Fruit fly (Drosophila melanogaster) whole organism, embryonic: ENCODE measurements around the gene CG11596.

Experiments used
- BtbVII ChIP-seq: fragments of 200-800 bp; sonication (Bioruptor generic); optimal IDR thresholded peaks from 3 replicates; lab custom pipeline; 2017; ENCODE audit warnings: missing biosample characterization, mild to moderate bottlenecking, missing genetic modification characterization
- CG10431 ChIP-seq: fragments of 200-800 bp; sonication (Bioruptor generic); optimal IDR thresholded peaks from 3 replicates; lab custom pipeline; 2018; ENCODE audit warnings: missing biosample characterization, mild to moderate bottlenecking, missing genetic modification characterization
- CG11085 ChIP-seq: fragments of 200-800 bp; sonication (Bioruptor generic); IDR thresholded peaks from 2 replicates; pipeline ENCODE4 v1.3.6; 2022; ENCODE audit warnings: missing biosample characterization, missing genetic modification characterization
- CG11456 ChIP-seq: fragments of 200-800 bp; sonication (Bioruptor generic); IDR thresholded peaks from 3 replicates; pipeline ENCODE4 v1.3.6; 2022; ENCODE audit warnings: missing biosample characterization, missing genetic modification characterization
- CG11560 ChIP-seq: fragments of 200-800 bp; sonication (Bioruptor generic); IDR thresholded peaks from 3 replicates; pipeline ENCODE4 v1.3.6; 2022; ENCODE audit warnings: missing biosample characterization, missing genetic modification characterization
- CG15479 ChIP-seq: fragments of 200-800 bp; sonication (Bioruptor generic); optimal IDR thresholded peaks from 3 replicates; lab custom pipeline; 2019; ENCODE audit warnings: missing biosample characterization, mild to moderate bottlenecking, missing genetic modification characterization, moderate library complexity
- CG15696 ChIP-seq: fragments of 200-800 bp; sonication (Bioruptor generic); optimal IDR thresholded peaks from 2 replicates; lab custom pipeline; 2019; ENCODE audit warnings: missing biosample characterization, mild to moderate bottlenecking, missing genetic modification characterization, moderate library complexity
- CG17361 ChIP-seq: fragments of 200-800 bp; sonication (Bioruptor generic); IDR thresholded peaks from 3 replicates; pipeline ENCODE4 v1.3.6; 2022; ENCODE audit warnings: missing biosample characterization, missing genetic modification characterization
- CG17385 ChIP-seq: fragments of 200-800 bp; sonication (Bioruptor generic); optimal IDR thresholded peaks from 3 replicates; lab custom pipeline; 2018; ENCODE audit warnings: missing biosample characterization, mild to moderate bottlenecking, missing genetic modification characterization
- CG17568 ChIP-seq: fragments of 200-800 bp; sonication (Bioruptor generic); optimal IDR thresholded peaks from 2 replicates; lab custom pipeline; 2018; ENCODE audit warnings: missing biosample characterization, mild to moderate bottlenecking, missing genetic modification characterization, moderate library complexity
- CG18262 ChIP-seq: fragments of 200-800 bp; optimal IDR thresholded peaks from 3 replicates; lab custom pipeline; 2019; ENCODE audit warnings: missing biosample characterization, mild to moderate bottlenecking, missing genetic modification characterization, moderate library complexity
- CG3163 ChIP-seq: fragments of 200-800 bp; sonication (Bioruptor generic); optimal IDR thresholded peaks from 3 replicates; lab custom pipeline; 2016; ENCODE audit warnings: missing biosample characterization, missing genetic modification characterization
- CG34224 ChIP-seq: fragments of 200-800 bp; sonication (Bioruptor generic); IDR thresholded peaks from 3 replicates; pipeline ENCODE4 v1.3.6; 2022; ENCODE audit warnings: missing biosample characterization, missing genetic modification characterization; ENCODE audit not compliant: partially characterized antibody
- CG42726 ChIP-seq: fragments of 200-800 bp; sonication (Bioruptor generic); IDR thresholded peaks from 2 replicates; pipeline ENCODE4 v1.3.6; 2022; ENCODE audit warnings: missing biosample characterization, missing genetic modification characterization; ENCODE audit not compliant: partially characterized antibody
- CG6683 ChIP-seq: fragments of 200-800 bp; sonication (Bioruptor generic); optimal IDR thresholded peaks from 2 replicates; lab custom pipeline; 2017; ENCODE audit warnings: missing biosample characterization, mild to moderate bottlenecking, missing genetic modification characterization, missing genetic modification reagents
- CG7357 ChIP-seq: fragments of 200-800 bp; sonication (Bioruptor generic); IDR thresholded peaks from 3 replicates; pipeline ENCODE4 v1.3.6; 2022; ENCODE audit warnings: missing biosample characterization, missing genetic modification characterization
- CG7556 ChIP-seq: fragments of 200-800 bp; sonication (Bioruptor generic); optimal IDR thresholded peaks from 2 replicates; lab custom pipeline; 2017; ENCODE audit warnings: missing biosample characterization, mild to moderate bottlenecking, missing genetic modification characterization
- GATAe ChIP-seq: fragments of 200-800 bp; sonication (Bioruptor generic); conservative IDR thresholded peaks from 2 replicates; pipeline ENCODE4 v1.3.6; 2022; ENCODE audit warnings: missing biosample characterization, missing genetic modification characterization
- Kr ChIP-seq: fragments of 200-800 bp; sonication (Bioruptor generic); optimal IDR thresholded peaks from 2 replicates; lab custom pipeline; 2017; ENCODE audit warnings: missing biosample characterization, mild to moderate bottlenecking, missing genetic modification characterization
- MESR4 ChIP-seq: fragments of 200-800 bp; sonication (Bioruptor generic); optimal IDR thresholded peaks from 2 replicates; lab custom pipeline; 2018; ENCODE audit warnings: missing biosample characterization, mild to moderate bottlenecking, missing genetic modification characterization, moderate library complexity
- Mrtf ChIP-seq: fragments of 200-800 bp; sonication (Bioruptor generic); IDR thresholded peaks from 3 replicates; pipeline ENCODE4 v1.3.6; 2022; ENCODE audit warnings: missing biosample characterization, missing genetic modification characterization
- NK7.1 ChIP-seq: fragments of 200-800 bp; sonication (Bioruptor generic); optimal IDR thresholded peaks from 3 replicates; lab custom pipeline; 2016; ENCODE audit warnings: missing biosample characterization, missing genetic modification characterization
- Stat92E ChIP-seq, 3 experiments: fragments of >200 bp in 2 of 3; fragments of 200-800 bp in 1 of 3; sonication (Bioruptor generic) in 1 of 3; optimal IDR thresholded peaks; 2 replicates each; lab custom pipeline; 2017 to 2019; ENCODE audit warnings: missing biosample characterization in 3 of 3, missing genetic modification characterization in 3 of 3, mild to moderate bottlenecking in 1 of 3, moderate library complexity in 1 of 3
- Trl ChIP-seq, 3 experiments: fragments of >200 bp in 2 of 3; fragments of 200-800 bp in 1 of 3; sonication (Bioruptor generic) in 1 of 3; optimal IDR thresholded peaks; 2 replicates in 1 of 3; 3 replicates in 2 of 3; lab custom pipeline; 2016 to 2017; ENCODE audit warnings: missing biosample characterization in 1 of 3, missing genetic modification characterization in 1 of 3
- ab ChIP-seq: fragments of 200-800 bp; sonication (Bioruptor generic); optimal IDR thresholded peaks from 2 replicates; lab custom pipeline; 2016; ENCODE audit warnings: missing biosample characterization, missing genetic modification characterization
- abd-A ChIP-seq: fragments of 200-800 bp; sonication (Bioruptor generic); optimal IDR thresholded peaks from 3 replicates; lab custom pipeline; 2019; ENCODE audit warnings: missing biosample characterization, mild to moderate bottlenecking, missing genetic modification characterization, moderate library complexity
- cato ChIP-seq: fragments of 200-800 bp; sonication (Bioruptor generic); optimal IDR thresholded peaks from 2 replicates; lab custom pipeline; 2016; ENCODE audit warnings: missing biosample characterization, missing genetic modification characterization, borderline replicate concordance
- caup ChIP-seq: fragments of 200-800 bp; sonication (Bioruptor generic); optimal IDR thresholded peaks from 3 replicates; lab custom pipeline; 2017; ENCODE audit warnings: missing biosample characterization, mild to moderate bottlenecking, missing genetic modification characterization, moderate library complexity; ENCODE audit not compliant: severe bottlenecking
- cg ChIP-seq: fragments of 200-800 bp; sonication (Bioruptor generic); optimal IDR thresholded peaks from 3 replicates; lab custom pipeline; 2019; ENCODE audit warnings: missing biosample characterization, mild to moderate bottlenecking, missing genetic modification characterization, moderate library complexity
- chinmo ChIP-seq: fragments of 200-800 bp; sonication (Bioruptor generic); IDR thresholded peaks from 4 replicates; pipeline ENCODE4 v1.3.6; 2022; ENCODE audit warnings: missing biosample characterization, missing genetic modification characterization; ENCODE audit not compliant: partially characterized antibody
- dati ChIP-seq: fragments of 200-800 bp; sonication (Bioruptor generic); IDR thresholded peaks from 2 replicates; pipeline ENCODE4 v1.3.6; 2022; ENCODE audit warnings: missing biosample characterization, missing genetic modification characterization
- gro ChIP-seq: fragments of 200-800 bp; sonication (Bioruptor generic); optimal IDR thresholded peaks from 2 replicates; lab custom pipeline; 2016; ENCODE audit warnings: missing biosample characterization, missing genetic modification characterization
- klu ChIP-seq: fragments of 200-800 bp; sonication (Bioruptor generic); IDR thresholded peaks from 2 replicates; pipeline ENCODE4 v1.3.6; 2022; ENCODE audit warnings: missing biosample characterization, missing genetic modification characterization
- lov ChIP-seq, 2 experiments: fragments of 200-800 bp in 1 of 2; fragments of >200 bp in 1 of 2; sonication (Bioruptor generic) in 1 of 2; IDR thresholded peaks in 1 of 2; optimal IDR thresholded peaks in 1 of 2; 2 replicates in 1 of 2; 3 replicates in 1 of 2; pipeline versions ENCODE4 v1.3.6 to Lab custom; 2017 to 2022; ENCODE audit warnings: missing biosample characterization in 1 of 2, missing genetic modification characterization in 1 of 2
- luna ChIP-seq: fragments of 200-800 bp; sonication (Bioruptor generic); optimal IDR thresholded peaks from 2 replicates; lab custom pipeline; 2016; ENCODE audit warnings: missing biosample characterization, missing genetic modification characterization
- pho ChIP-seq: fragments of 200-800 bp; sonication (Bioruptor generic); optimal IDR thresholded peaks from 2 replicates; lab custom pipeline; 2016; ENCODE audit warnings: missing biosample characterization, missing genetic modification characterization
- phol ChIP-seq: fragments of 200-800 bp; sonication (Bioruptor generic); optimal IDR thresholded peaks from 3 replicates; lab custom pipeline; 2018; ENCODE audit warnings: missing biosample characterization, mild to moderate bottlenecking, missing genetic modification characterization, moderate library complexity
- pros ChIP-seq: fragments of 200-800 bp; sonication (Bioruptor generic); optimal IDR thresholded peaks from 3 replicates; lab custom pipeline; 2019; ENCODE audit warnings: missing biosample characterization, mild to moderate bottlenecking, missing genetic modification characterization, moderate library complexity
- psq ChIP-seq: fragments of 200-800 bp; sonication (Bioruptor generic); optimal IDR thresholded peaks from 2 replicates; lab custom pipeline; 2017; ENCODE audit warnings: missing biosample characterization, missing genetic modification characterization
- sima ChIP-seq: fragments of 200-800 bp; sonication (Bioruptor generic); optimal IDR thresholded peaks from 2 replicates; lab custom pipeline; 2016; ENCODE audit warnings: missing biosample characterization, missing genetic modification characterization
- tup ChIP-seq: fragments of 200-800 bp; sonication (Bioruptor generic); optimal IDR thresholded peaks from 2 replicates; lab custom pipeline; 2016; ENCODE audit warnings: missing biosample characterization, mild to moderate bottlenecking, missing genetic modification characterization, moderate library complexity
- z ChIP-seq: fragments of 200-800 bp; sonication (Bioruptor generic); IDR thresholded peaks from 3 replicates; pipeline ENCODE4 v1.3.6; 2022; ENCODE audit warnings: missing biosample characterization, missing genetic modification characterization

CG11596 gene

dm6 chrX:1947900-1948374 lies 20.5 kb downstream of the CG11596 start (continued):
- TF ChIP-seq CG11085 (GFP tag; lab: Robert Waterston, UW), result no peak
- TF ChIP-seq CG3163 (GFP tag; lab: Kevin White, UChicago), result peak; percentile 92
- 0 out of 2 replicates have a peak, but pooled peaks have one; percentile 6 for TF ChIP-seq GATAe
- no peak for TF ChIP-seq dati
- TF ChIP-seq CG17568 (GFP tag; lab: Kevin White, UChicago), result no peak
- no peak for TF ChIP-seq CG11560 (tag; lab: Robert Waterston, UW)
- TF ChIP-seq pros (GFP tag; lab: Kevin White, UChicago), result peak; percentile 86
- TF ChIP-seq CG11456 (GFP tag; lab: Robert Waterston, UW), result no peak
- 0 out of 3 replicates have a peak, but pooled peaks have one; percentile 26 for TF ChIP-seq CG34224 (GFP tag; lab: Robert Waterston, UW)
- no peak for TF ChIP-seq CG7357 (GFP tag; lab: Robert Waterston, UW)
- TF ChIP-seq CG18262 (tag; lab: Kevin White, UChicago), result peak; percentile 0
- TF ChIP-seq gro (GFP tag; lab: Kevin White, UChicago), result no peak
- TF ChIP-seq BtbVII (GFP tag; lab: Kevin White, UChicago), result no peak
- TF ChIP-seq psq (GFP tag; lab: Kevin White, UChicago), result peak; percentile 41
- TF ChIP-seq sima, result no peak
- TF ChIP-seq Kr (GFP tag; lab: Kevin White, UChicago), result peak; percentile 5
- TF ChIP-seq CG42726 (GFP tag; lab: Robert Waterston, UW), result 0 out of 2 replicates have a peak, but pooled peaks have one; percentile 3
- no peak for TF ChIP-seq Mrtf (GFP tag; lab: Robert Waterston, UW)
- TF ChIP-seq Stat92E (GFP tag; optimal IDR thresholded peaks at IDR 0.05; lab: Kevin White, UChicago), result no peak
- no peak for TF ChIP-seq CG6683 (GFP tag; lab: Kevin White, UChicago)
- TF ChIP-seq ab (GFP tag; lab: Kevin White, UChicago), result no peak
- TF ChIP-seq pho (GFP tag; lab: Kevin White, UChicago), result no peak
- peak; percentile 50 for TF ChIP-seq abd-A (tag; lab: Kevin White, UChicago)
- TF ChIP-seq z (GFP tag; lab: Robert Waterston, UW), result 0 out of 3 replicates have a peak, but pooled peaks have one; percentile 34
- no peak for TF ChIP-seq lov (optimal IDR thresholded peaks at IDR 0.05; lab: Kevin White, UChicago)
- no peak for TF ChIP-seq lov (GFP tag; IDR thresholded peaks at IDR 0.05; lab: Robert Waterston, UW)
- TF ChIP-seq NK7.1 (GFP tag; lab: Kevin White, UChicago), result no peak
- no peak for TF ChIP-seq caup (GFP tag; lab: Kevin White, UChicago)
- TF ChIP-seq luna (GFP tag; lab: Kevin White, UChicago), result no peak
- peak; percentile 18 for TF ChIP-seq CG10431 (GFP tag; lab: Kevin White, UChicago)
- TF ChIP-seq CG17385 (GFP tag; lab: Kevin White, UChicago), result peak; percentile 91
- TF ChIP-seq MESR4 (GFP tag; lab: Kevin White, UChicago), result no peak
- TF ChIP-seq CG17361 (GFP tag; lab: Robert Waterston, UW), result peak; percentile 22; the same call in 1 of the 3 replicates
- peak; percentile 80 for TF ChIP-seq cg (GFP tag; lab: Kevin White, UChicago)
- TF ChIP-seq klu (GFP tag; lab: Robert Waterston, UW), result no peak
- TF ChIP-seq CG15696, result no peak
- TF ChIP-seq tup (GFP tag; lab: Kevin White, UChicago), result no peak
- peak; percentile 39 for TF ChIP-seq CG7556 (GFP tag; lab: Kevin White, UChicago)
- TF ChIP-seq chinmo (GFP tag; lab: Robert Waterston, UW), result 0 out of 4 replicates have a peak, but pooled peaks have one; percentile 70
- TF ChIP-seq phol (tag; lab: Kevin White, UChicago), result no peak
- peak; percentile 1 for TF ChIP-seq CG15479 (GFP tag; lab: Kevin White, UChicago)
- TF ChIP-seq cato, result no peak
- TF ChIP-seq Trl (optimal IDR thresholded peaks at IDR 0.05; lab: Kevin White, UChicago), result peak; percentile 92 to 93
- TF ChIP-seq Trl (GFP tag; optimal IDR thresholded peaks at IDR 0.05; lab: Kevin White, UChicago), result no peak
